Fruit fly (Drosophila melanogaster) whole organism, pupa: ENCODE data around the gene Sdhaf3.

ENCODE experiments used
- CG10348 ChIP-seq: fragments of 200-800 bp; sonication (Bioruptor generic); IDR thresholded peaks from 2 replicates; pipeline ENCODE4 v1.3.6; 2022; ENCODE audit warnings: missing biosample characterization, missing genetic modification characterization
- CG12605 ChIP-seq: fragments of 200-800 bp; sonication (Bioruptor generic); IDR thresholded peaks from 2 replicates; pipeline ENCODE4 v1.3.6; 2022; ENCODE audit warnings: missing biosample characterization, missing genetic modification characterization
- CG13204 ChIP-seq: fragments of 200-800 bp; sonication (Bioruptor generic); optimal IDR thresholded peaks from 2 replicates; lab custom pipeline; 2018; ENCODE audit warnings: missing biosample characterization, mild to moderate bottlenecking, missing genetic modification characterization, moderate library complexity
- CG14655 ChIP-seq: fragments of 200-800 bp; sonication (Bioruptor generic); optimal IDR thresholded peaks from 3 replicates; lab custom pipeline; 2017; ENCODE audit warnings: mild to moderate bottlenecking, missing biosample characterization, missing genetic modification reagents, missing genetic modification characterization
- CG15710 ChIP-seq: fragments of 200-800 bp; sonication (Bioruptor generic); optimal IDR thresholded peaks from 2 replicates; lab custom pipeline; 2018; ENCODE audit warnings: missing biosample characterization, mild to moderate bottlenecking, missing genetic modification characterization, moderate library complexity
- CG17806 ChIP-seq: fragments of 200-800 bp; sonication (Bioruptor generic); optimal IDR thresholded peaks from 2 replicates; lab custom pipeline; 2018; ENCODE audit warnings: missing biosample characterization, mild to moderate bottlenecking, missing genetic modification characterization, moderate library complexity
- CG32121 ChIP-seq: fragments of 200-800 bp; sonication (Bioruptor generic); IDR thresholded peaks from 2 replicates; pipeline ENCODE4 v1.3.6; 2022; ENCODE audit warnings: missing biosample characterization, missing genetic modification characterization
- CG34367 ChIP-seq: fragments of 200-800 bp; sonication (Bioruptor generic); optimal IDR thresholded peaks from 2 replicates; lab custom pipeline; 2018; ENCODE audit warnings: missing biosample characterization, mild to moderate bottlenecking, missing genetic modification characterization
- CG4496 ChIP-seq: fragments of 200-800 bp; sonication (Bioruptor generic); IDR thresholded peaks from 3 replicates; pipeline ENCODE4 v1.3.6; 2022; ENCODE audit warnings: missing biosample characterization, missing genetic modification characterization
- CG8159 ChIP-seq: fragments of 200-800 bp; sonication (Bioruptor generic); optimal IDR thresholded peaks from 3 replicates; lab custom pipeline; 2018; ENCODE audit warnings: missing biosample characterization, mild to moderate bottlenecking, missing genetic modification characterization, moderate library complexity
- CG8301 ChIP-seq: fragments of 200-800 bp; sonication (Bioruptor generic); optimal IDR thresholded peaks from 2 replicates; lab custom pipeline; 2018; ENCODE audit warnings: missing biosample characterization, mild to moderate bottlenecking, missing genetic modification characterization
- CG9948 ChIP-seq: fragments of 200-800 bp; sonication (Bioruptor generic); optimal IDR thresholded peaks from 2 replicates; lab custom pipeline; 2018; ENCODE audit warnings: missing biosample characterization, mild to moderate bottlenecking, missing genetic modification characterization, moderate library complexity
- D1 ChIP-seq: fragments of 200-800 bp; sonication (Bioruptor generic); optimal IDR thresholded peaks from 2 replicates; lab custom pipeline; 2018; ENCODE audit warnings: missing biosample characterization, mild to moderate bottlenecking, missing genetic modification characterization, moderate library complexity
- EcR ChIP-seq: fragments of 200-800 bp; sonication (Bioruptor generic); optimal IDR thresholded peaks from 3 replicates; lab custom pipeline; 2019; ENCODE audit warnings: missing biosample characterization, missing genetic modification characterization, mild to moderate bottlenecking, moderate library complexity, missing genetic modification reagents
- Ets98B ChIP-seq: fragments of 200-800 bp; sonication (Bioruptor generic); IDR thresholded peaks from 2 replicates; pipeline ENCODE4 v1.3.6; 2022; ENCODE audit warnings: missing biosample characterization, missing genetic modification characterization
- Pif1A ChIP-seq: fragments of 200-800 bp; sonication (Bioruptor generic); optimal IDR thresholded peaks from 3 replicates; lab custom pipeline; 2016; ENCODE audit warnings: missing biosample characterization, missing genetic modification characterization
- Pif1B ChIP-seq: fragments of 200-800 bp; sonication (Bioruptor generic); optimal IDR thresholded peaks from 3 replicates; lab custom pipeline; 2016; ENCODE audit warnings: missing biosample characterization, missing genetic modification characterization
- Snoo ChIP-seq: fragments of 200-800 bp; sonication (Bioruptor generic); optimal IDR thresholded peaks from 3 replicates; lab custom pipeline; 2017; ENCODE audit warnings: missing biosample characterization, mild to moderate bottlenecking, missing genetic modification characterization, inconsistent platforms
- gl ChIP-seq: fragments of 200-800 bp; sonication (Bioruptor generic); optimal IDR thresholded peaks from 2 replicates; lab custom pipeline; 2018; ENCODE audit warnings: missing biosample characterization, mild to moderate bottlenecking, missing genetic modification characterization
- rn ChIP-seq: fragments of 200-800 bp; sonication (Bioruptor generic); IDR thresholded peaks from 2 replicates; pipeline ENCODE4 v1.3.6; 2022; ENCODE audit warnings: missing biosample characterization, missing genetic modification characterization

Sdhaf3 gene

DNA sequence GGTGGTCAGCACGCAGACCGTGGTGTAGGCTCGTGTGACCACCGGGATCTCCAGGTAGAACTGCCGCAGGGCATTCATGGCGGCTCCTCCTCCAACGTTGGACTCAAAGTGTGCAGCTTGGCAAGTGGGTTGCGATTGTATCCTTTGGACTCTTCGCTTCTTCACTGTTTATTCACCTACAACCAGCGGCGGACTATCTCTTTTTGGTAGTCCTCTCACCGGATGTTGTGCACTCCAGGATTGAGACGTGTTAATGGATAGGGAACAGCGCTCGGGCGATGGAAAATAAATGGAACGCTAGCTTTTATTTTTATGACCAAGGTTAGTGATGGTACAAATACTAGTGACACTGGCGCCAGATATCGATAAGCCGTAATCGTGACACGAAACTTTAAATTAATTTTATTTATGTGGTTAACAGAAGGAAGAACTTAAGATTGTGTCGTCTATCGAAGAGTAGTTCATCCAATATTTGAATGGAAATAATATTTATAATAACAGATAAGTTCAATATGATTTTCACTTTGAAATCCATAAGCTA is 1.7 kb upstream of the Sdhaf3 start, which contains the start of gene Der-2:
TSS of gene Der-2 (minus strand) at position 347 of the 541 bp plus-strand sequence.
- no peak for TF ChIP-seq CG13204 (GFP tag; lab: Kevin White, UChicago)
- no peak for TF ChIP-seq CG9948 (tag; lab: Kevin White, UChicago)

DNA sequence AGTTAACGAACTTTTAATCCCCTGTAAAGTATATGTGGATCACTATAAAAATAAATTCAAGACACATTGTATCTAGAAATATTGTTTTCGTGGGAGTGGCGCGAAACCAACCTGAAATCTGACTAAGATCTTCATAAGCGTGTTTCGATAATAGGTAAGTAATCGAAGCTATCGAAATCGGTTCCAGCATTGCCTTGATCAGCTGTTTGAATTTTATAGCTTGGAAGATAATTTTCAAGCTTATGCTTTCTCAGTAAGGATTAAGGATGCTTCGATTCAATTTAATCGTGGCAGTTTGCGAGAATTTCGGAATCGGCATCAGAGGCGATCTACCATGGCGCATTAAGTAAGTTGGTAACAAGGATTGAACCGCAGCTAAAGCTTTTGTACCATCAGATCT is 1.3 kb downstream of the Sdhaf3 start, which contains the start of gene Dhfr:
TSS of gene Dhfr (plus strand) at position 173 of the 400 bp plus-strand sequence.
- TF ChIP-seq CG17806 (tag; lab: Kevin White, UChicago): no peak
- TF ChIP-seq CG13204 (GFP tag; lab: Kevin White, UChicago): no peak
- no peak for TF ChIP-seq CG15710 (tag; lab: Kevin White, UChicago)
- TF ChIP-seq Snoo (tag; lab: Kevin White, UChicago): no peak
- no peak for TF ChIP-seq CG34367 (tag; lab: Kevin White, UChicago)
- no peak for TF ChIP-seq Pif1B (GFP tag; lab: Kevin White, UChicago)
- TF ChIP-seq CG32121 (GFP tag; lab: Robert Waterston, UW): no peak
- no peak for TF ChIP-seq EcR (GFP tag; lab: Kevin White, UChicago)
- TF ChIP-seq gl (tag; lab: Kevin White, UChicago): no peak
- TF ChIP-seq CG9948 (tag; lab: Kevin White, UChicago): no peak
- TF ChIP-seq rn (GFP tag; lab: Robert Waterston, UW): no peak
- TF ChIP-seq Pif1A (GFP tag; lab: Kevin White, UChicago): no peak
- no peak for TF ChIP-seq CG8159 (tag; lab: Kevin White, UChicago)

DNA sequence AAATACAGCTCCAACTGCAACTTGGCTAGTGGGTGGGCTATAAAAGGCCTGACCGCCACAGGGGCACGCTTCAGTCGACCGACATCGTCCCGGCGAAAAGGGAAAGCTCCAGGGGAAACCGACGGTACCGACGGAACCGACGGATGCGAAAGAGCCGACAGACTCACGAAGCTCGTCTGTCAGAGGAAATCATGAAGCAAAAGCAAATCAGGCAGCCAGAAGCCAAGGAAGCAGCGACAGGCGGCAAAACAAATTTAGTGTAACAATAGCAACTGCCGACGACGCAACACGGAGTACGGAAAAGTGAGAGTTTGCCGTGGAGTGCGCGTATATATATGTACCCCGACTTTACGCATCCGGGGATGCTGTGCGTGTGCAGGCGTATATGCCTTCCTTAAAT is 5.2 kb downstream of the Sdhaf3 start, which contains the start of gene Gyc89Db:
TSS of gene Gyc89Db (plus strand) at position 78 of the 400 bp plus-strand sequence.
- TF ChIP-seq Snoo (tag; lab: Kevin White, UChicago) (no peak), CG4496 (GFP tag; lab: Robert Waterston, UW) (no peak)
- TF ChIP-seq, all 21 proteins: peak for 0

DNA sequence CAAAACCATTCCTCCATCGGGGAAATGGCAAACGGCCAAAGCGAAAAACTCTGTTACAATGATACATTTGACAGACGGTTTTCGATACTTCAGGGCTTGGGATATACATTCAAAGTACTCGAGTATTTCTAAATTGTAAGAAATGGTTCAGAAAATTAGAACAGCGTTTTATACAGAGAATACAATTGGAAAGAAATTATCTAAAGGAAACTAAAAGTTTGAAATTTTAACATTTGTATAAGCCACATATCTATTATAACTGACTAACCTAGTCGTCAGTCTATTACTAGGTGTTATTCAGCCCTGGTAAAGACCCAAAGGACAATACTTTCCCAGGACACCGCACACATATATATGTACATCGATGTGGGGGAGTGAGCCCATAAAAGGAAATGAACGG is 5.8 kb downstream of the Sdhaf3 start:
- TF ChIP-seq CG15710 (tag; lab: Kevin White, UChicago) (no peak), Pif1B (GFP tag; lab: Kevin White, UChicago) (no peak), CG9948 (tag; lab: Kevin White, UChicago) (no peak), CG17806 (tag; lab: Kevin White, UChicago) (no peak), CG14655 (GFP tag; lab: Kevin White, UChicago) (no peak), CG8301 (tag; lab: Kevin White, UChicago) (no peak), rn (GFP tag; lab: Robert Waterston, UW) (no peak), CG4496 (GFP tag; lab: Robert Waterston, UW) (no peak), EcR (GFP tag; lab: Kevin White, UChicago) (no peak), CG12605 (GFP tag; lab: Robert Waterston, UW) (no peak), Pif1A (GFP tag; lab: Kevin White, UChicago) (no peak)

DNA sequence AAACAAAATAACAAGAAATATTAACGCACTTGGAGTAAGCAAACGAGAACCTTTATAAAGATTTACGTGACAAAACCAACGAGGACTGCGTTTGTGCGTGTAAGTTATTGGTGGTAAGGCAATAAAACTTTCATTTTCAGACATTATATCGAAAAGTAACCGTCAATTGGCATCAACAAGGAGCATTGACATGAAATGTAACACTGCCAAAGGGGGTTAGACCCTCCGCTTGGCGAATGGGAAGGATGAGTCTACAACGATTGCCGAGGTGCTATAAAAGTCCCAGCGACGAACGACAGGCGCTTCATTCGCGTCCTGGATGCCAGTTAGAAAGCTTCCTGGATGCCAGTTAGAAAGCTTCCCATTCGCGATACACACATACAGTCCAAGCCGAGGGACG is 10.0 kb downstream of the Sdhaf3 start, which contains the start of gene Gyc89Da:
TSS of gene Gyc89Da (plus strand) at position 301 of the 400 bp plus-strand sequence.
- TF ChIP-seq CG4496 (GFP tag; lab: Robert Waterston, UW) (no peak), CG8301 (tag; lab: Kevin White, UChicago) (no peak), Pif1B (GFP tag; lab: Kevin White, UChicago) (no peak), D1 (tag; lab: Kevin White, UChicago) (no peak), CG15710 (tag; lab: Kevin White, UChicago) (no peak), rn (GFP tag; lab: Robert Waterston, UW) (no peak), CG14655 (GFP tag; lab: Kevin White, UChicago) (no peak), Ets98B (GFP tag; lab: Robert Waterston, UW) (no peak), CG8159 (tag; lab: Kevin White, UChicago) (no peak), gl (tag; lab: Kevin White, UChicago) (no peak), CG17806 (tag; lab: Kevin White, UChicago) (no peak)

DNA sequence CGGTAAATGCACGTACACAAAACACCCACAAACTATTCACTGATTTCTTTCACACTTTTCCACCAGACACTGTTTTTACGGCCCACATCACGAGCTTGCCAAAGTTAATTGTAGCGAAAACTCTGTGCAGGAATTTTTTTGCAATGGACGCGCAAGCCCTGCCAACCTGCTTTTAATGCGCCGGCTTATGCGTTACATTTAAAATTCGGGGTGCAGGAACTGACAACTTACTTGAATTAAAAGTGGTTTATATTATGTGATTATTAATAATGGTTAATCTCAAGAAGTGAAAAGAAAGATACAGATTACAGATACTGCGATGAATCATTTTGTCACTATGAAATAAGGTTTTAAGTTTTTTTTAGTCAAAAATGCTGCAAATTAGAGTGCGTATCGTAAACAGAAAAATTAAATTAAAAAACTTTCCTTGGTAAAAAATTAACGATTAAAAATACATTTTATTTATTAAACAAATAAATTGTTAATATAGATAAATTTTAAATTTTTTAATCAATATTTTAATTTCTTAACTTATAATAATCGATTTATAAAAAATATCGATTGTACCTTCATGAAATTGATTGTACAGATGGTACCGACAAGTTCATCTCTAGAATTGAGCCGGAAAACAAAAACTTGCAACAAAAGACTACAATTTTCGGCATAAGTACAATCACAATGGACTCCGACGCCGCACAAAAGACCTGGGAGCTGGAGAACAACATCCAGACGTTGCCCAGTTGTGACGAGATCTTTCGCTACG is 12.6 kb downstream of the Sdhaf3 start, which contains the start of the genes CG42232 and CSN5:
TSS of gene CG42232 (minus strand) at position 163 of the 763 bp plus-strand sequence.
TSS of gene CSN5 (plus strand) at position 599 of the 763 bp plus-strand sequence.
- TF ChIP-seq gl (tag; lab: Kevin White, UChicago) (no peak), CG10348 (GFP tag; lab: Robert Waterston, UW) (no peak), CG17806 (tag; lab: Kevin White, UChicago) (no peak), CG8301 (tag; lab: Kevin White, UChicago) (no peak), rn (GFP tag; lab: Robert Waterston, UW) (no peak)
- TF ChIP-seq, all 21 proteins: peak for 0
